Fruit fly (Drosophila melanogaster) whole organism, larva: ENCODE data around the gene zfh1.

Experiments used
- noc ChIP-seq: fragments of 200-800 bp; sonication (Bioruptor generic); optimal IDR thresholded peaks from 3 replicates; lab custom pipeline; 2019; ENCODE audit warnings: missing biosample characterization, mild to moderate bottlenecking, missing genetic modification characterization, moderate library complexity

The zfh1 gene

DNA sequence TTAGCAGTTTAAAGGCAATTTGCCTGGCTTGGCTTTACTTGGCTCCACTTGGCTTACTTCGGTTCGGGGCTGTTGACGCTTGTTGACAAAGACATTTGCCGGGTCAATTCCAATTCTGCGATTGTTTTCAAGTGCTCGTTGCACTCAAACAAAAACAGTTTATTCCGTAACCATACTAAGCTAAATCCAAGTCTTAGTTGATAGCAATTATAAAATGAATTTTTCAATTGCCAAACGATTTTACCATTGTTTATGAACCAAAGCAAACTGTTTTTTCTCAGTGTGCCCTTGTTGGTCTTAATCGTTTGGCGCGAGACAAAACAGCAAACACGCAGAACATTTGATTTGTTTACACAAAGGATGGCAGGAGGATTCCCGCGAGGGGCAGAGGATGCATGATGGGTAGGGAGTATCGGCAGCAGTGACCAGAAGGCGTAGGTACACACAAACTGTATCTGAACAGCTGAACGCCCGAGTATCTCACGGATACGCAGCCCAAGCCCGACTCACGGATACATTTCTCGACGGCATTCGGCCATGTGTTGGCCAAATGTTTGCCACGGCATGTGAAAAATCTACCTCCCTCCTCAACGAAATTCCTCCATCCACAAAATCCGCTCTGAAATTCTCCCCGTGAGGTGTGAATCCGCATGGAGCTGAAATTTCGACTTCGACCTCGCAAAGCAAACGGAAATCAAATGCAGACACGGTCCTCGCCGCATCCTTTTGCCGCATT, 11.1 kb upstream of the zfh1 start:
- no peak for TF ChIP-seq noc (tag; lab: Kevin White, UChicago)

DNA sequence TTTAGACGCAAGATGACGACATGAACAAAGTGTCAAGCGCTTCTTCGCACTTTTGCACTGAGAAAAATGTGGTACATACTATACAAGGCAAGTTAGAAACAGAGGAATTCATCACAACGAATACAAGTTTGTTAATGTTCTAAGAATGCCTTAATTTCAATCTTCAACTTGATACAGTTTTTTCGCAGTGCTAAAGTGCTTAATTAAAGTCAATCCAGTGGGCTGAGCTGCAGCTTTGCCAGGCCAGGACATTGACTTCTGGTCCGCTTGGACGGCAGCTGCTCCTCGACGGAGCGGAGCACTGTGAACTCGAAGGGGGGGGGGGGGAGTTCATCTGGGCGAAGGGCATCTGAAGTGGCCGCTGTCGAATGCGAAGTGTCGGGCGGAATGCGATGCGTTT, 9.5 kb upstream of the zfh1 start:
- TF ChIP-seq noc (tag; lab: Kevin White, UChicago) = no peak

- no peak for TF ChIP-seq noc (tag; lab: Kevin White, UChicago)
Measured at dm6 chr3R:30758725-30759714, 6.7 kb upstream of the zfh1 start.

- no peak for TF ChIP-seq noc (tag; lab: Kevin White, UChicago)
Measured at dm6 chr3R:30761140-30761539, 4.6 kb upstream of the zfh1 start.

DNA sequence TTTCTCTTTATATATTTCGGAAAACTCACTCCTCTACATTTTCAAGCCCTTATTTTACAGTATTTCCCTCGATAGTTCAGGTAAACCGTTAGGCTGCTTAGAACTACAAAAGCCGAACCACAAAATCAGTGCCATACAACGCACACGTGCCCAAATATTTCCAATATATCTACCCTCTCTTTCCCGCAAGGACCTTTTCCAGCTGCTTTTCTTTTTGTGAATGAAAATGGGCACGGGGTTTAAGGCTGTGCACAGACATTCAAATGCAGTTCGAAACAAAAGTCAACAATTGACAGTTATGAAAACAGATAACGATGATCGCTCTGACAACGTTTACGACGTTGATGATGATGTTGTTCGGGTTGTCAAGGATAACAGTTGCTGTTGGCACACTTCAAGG, 3.5 kb upstream of the zfh1 start:
- no peak for TF ChIP-seq noc (tag; lab: Kevin White, UChicago)

DNA sequence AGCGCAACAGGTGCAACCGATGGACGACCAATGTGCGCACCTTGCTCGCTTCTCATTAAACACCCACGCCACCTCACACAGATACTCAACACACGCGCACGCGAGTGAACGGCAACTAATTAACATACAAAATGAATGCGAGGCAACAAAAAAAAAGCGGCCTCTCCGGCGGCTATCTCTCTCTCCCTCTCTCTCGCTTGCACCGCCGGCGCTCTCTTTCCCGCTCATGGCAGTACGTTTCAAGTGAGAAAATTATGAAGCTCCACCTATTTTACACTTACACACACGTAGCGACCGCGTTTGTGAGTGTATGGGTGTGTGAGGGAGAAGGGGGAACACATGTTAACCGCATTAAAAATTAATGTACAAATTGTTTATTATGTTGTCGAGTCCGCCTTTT, 1.6 kb upstream of the zfh1 start:
- no peak for TF ChIP-seq noc (tag; lab: Kevin White, UChicago)

dm6 chr3R:30766922-30767504, 1.3 kb downstream of the zfh1 start:
- TF ChIP-seq noc (tag; lab: Kevin White, UChicago) = no peak

- no peak for TF ChIP-seq noc (tag; lab: Kevin White, UChicago)
Measured at dm6 chr3R:30767556-30767955, 1.8 kb downstream of the zfh1 start.

DNA sequence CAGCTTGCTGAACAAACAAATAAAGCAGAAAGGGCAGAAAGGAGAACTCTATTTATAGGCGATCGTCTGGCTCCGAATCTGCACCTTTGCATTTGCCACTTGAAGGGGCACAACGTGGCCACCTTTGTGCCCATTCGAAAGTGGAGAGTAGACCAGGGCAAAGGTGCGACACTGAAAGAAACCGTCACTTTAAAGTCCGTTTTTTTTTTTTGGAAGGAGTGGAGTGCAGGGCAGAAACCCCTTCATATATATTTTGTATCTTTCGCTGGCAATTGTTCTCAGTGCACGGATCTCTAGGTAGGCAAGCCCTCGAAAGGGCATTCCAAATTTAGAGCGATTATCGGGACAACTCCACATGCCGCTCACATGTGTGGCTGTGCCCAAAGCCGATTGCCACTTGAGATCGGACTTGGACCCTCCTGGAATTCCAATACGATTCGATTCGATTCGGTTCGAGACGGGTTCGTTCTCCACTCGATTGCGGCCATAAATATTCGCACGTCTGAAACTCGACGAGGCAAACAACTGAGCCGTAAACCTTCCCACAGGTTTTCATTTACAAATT, 4.4 kb downstream of the zfh1 start:
- no peak for TF ChIP-seq noc (tag; lab: Kevin White, UChicago)

DNA sequence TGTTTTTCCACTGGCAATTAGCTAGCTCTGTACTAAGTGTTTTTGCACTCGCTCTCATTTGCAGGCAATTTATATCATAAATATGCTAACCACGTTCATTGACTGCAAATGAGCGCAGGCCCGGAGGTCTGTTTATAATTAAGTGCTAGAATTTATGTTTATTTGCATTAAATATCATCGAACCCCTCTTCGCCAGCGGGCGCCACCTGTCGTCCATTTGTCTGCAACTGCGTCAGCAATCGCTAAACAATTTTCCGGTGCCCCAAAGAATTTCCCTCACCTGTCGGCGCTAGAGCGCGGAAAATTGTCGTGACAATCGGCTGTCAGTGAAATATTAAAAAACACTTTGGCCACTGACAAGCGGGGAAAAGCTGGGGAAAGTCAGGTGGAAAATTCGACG, 5.0 kb downstream of the zfh1 start:
- no peak for TF ChIP-seq noc (tag; lab: Kevin White, UChicago)

- no peak for TF ChIP-seq noc (tag; lab: Kevin White, UChicago)
Measured at dm6 chr3R:30772779-30773546, 7.2 kb downstream of the zfh1 start.

DNA sequence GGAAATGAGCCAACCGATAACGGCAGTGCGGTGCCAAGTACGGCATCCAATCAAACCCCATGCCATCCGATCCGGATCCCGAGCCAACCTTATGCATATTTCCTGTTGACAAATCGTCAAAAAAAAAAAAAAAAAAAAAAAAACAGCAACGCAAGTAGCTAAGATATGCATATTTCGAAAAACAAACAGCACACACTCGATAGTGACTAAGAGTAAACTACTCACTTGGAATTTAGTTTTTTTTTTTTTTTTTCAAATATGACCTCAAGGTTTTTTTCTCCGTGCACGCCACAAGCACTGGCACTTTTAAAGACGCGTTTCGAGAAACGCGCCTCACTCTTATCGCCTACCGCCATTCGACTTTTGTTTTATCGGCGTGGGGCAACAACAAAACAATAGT, 9.5 kb downstream of the zfh1 start:
- TF ChIP-seq noc (tag; lab: Kevin White, UChicago) = no peak

DNA sequence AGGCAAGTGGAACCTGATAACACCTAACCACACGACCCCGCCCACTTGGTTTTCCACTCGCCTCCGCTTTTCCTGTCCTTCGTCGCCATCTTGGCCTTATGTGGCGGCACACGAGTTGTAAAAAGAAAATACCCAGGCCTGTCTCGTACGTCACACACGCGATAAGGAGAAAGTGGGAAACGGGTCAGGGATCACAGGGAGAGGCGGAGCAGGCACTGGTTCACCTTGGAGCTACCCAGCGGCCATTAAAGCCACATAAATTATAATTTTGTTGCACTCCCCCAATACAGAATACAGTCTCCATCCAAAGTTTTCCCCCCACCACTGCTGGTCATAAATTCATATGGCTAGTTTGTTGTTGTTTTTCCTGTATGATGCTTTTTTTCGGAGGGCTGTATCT, 10.2 kb downstream of the zfh1 start:
- TF ChIP-seq noc (tag; lab: Kevin White, UChicago) = no peak

DNA sequence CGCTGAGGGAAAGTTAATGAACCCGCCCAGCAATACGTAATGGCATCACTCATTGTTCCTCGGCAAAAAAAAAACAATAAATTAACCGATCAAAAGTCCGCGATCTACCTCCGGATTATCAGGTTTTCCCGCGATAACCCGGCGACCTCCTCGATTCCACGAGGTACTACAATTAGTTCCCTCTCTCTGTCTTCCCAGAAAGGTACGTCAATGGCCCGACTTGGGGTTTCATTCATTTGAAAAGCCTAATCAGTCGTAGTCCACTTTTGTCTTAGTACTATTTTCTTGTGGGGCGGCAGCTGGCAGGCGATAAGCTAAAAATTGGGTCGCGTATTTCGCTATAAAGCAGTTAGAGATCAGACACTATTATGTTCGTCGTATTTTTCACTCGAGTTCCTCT, 13.5 kb downstream of the zfh1 start:
- TF ChIP-seq noc (tag; lab: Kevin White, UChicago) = peak; percentile 36

DNA sequence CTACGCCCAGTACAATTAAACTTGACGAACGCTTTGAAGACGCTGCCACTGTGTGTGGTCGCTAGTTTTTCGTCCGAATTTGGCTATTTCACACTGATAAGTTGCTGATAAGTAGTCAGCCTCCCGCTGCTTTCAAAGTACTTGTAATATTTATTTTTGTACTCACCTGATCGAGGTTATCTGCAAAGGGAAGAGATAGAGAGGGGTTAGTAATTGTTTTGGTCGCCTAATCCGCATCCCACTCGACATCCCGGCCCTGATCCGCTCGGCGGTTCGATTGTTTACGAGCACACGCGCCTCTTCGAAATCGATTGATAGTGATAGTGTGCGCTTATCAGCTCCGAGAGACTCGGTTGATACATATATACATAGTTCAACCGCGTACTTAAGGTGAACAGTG, 14.7 kb downstream of the zfh1 start:
- TF ChIP-seq noc (tag; lab: Kevin White, UChicago) = peak; percentile 2
